Fruit fly (Drosophila melanogaster): ENCODE results near the gene CG43127.

dm6 chr3L:10672540-10672939 lies 47.1 kb upstream of the CG43127 start:
- TF ChIP-seq CTCF (optimal IDR thresholded peaks at IDR 0.05): no peak
- no peak for TF ChIP-seq CG8478 (optimal IDR thresholded peaks at IDR 0.05)
